Worm (Caenorhabditis elegans) whole organism, late embryonic: ENCODE data around the gene kin-36.
"Not testable (repeated sequence)": the region's sequence is repeated elsewhere in the genome, so short reads cannot be mapped to it uniquely, and the experiment has no call there.

Experiments
- ama-1 ChIP-seq: fragments of 150-350 bp; optimal IDR thresholded peaks from 2 replicates; lab custom pipeline; 2014
- ceh-2 ChIP-seq: sonication (generic microtip); optimal IDR thresholded peaks from 2 replicates; lab custom pipeline; 2016; ENCODE audit warnings: missing genotype, missing genetic modification characterization, missing compliant biosample characterization
- elt-4 ChIP-seq: sonication (generic microtip); optimal IDR thresholded peaks from 2 replicates; lab custom pipeline; 2016; ENCODE audit warnings: missing genetic modification characterization, missing compliant biosample characterization
- eyg-1 ChIP-seq: sonication (generic microtip); optimal IDR thresholded peaks from 2 replicates; lab custom pipeline; 2016; ENCODE audit warnings: missing genotype, missing genetic modification characterization, missing compliant biosample characterization
- lin-11 ChIP-seq: fragments of 200-800 bp; sonication (Bioruptor generic); optimal IDR thresholded peaks from 2 replicates; lab custom pipeline; 2018; ENCODE audit warnings: mild to moderate bottlenecking, missing genetic modification characterization, missing compliant biosample characterization
- pha-4 ChIP-seq: fragments of 150-350 bp; optimal IDR thresholded peaks from 2 replicates; lab custom pipeline; 2018; ENCODE audit warnings: missing biosample characterization, missing genetic modification reagents, missing genetic modification characterization
- pqm-1 ChIP-seq: sonication (generic microtip); optimal IDR thresholded peaks from 2 replicates; lab custom pipeline; 2016; ENCODE audit warnings: missing genetic modification characterization, missing compliant biosample characterization
- ref-2 ChIP-seq: sonication (generic microtip); optimal IDR thresholded peaks from 2 replicates; lab custom pipeline; 2016; ENCODE audit warnings: missing genetic modification characterization, missing compliant biosample characterization
- sox-4 ChIP-seq: sonication (generic microtip); optimal IDR thresholded peaks from 2 replicates; lab custom pipeline; 2017; ENCODE audit warnings: mild to moderate bottlenecking, missing genetic modification characterization, inconsistent platforms, missing compliant biosample characterization

ce11 chrIV:4727935-4728334, 49.1 kb downstream of the kin-36 start:
- not testable (repeated sequence) for TF ChIP-seq pqm-1 (tag; lab: Kevin White, UChicago); ama-1 (lab: Kevin White, UChicago); pha-4 (tag; lab: Kevin White, UChicago); lin-11 (tag; lab: Kevin White, UChicago); sox-4 (tag; lab: Kevin White, UChicago); eyg-1 (tag; lab: Kevin White, UChicago); elt-4 (tag; lab: Kevin White, UChicago)
- TF ChIP-seq ceh-2 (tag; lab: Kevin White, UChicago): peak; percentile 47
- TF ChIP-seq ref-2 (tag; lab: Kevin White, UChicago): peak; percentile 83
